Fruit fly (Drosophila melanogaster): ENCODE data around the gene CG6833.

Gene CG6833

dm6 chr3L:14050944-14051548, at the start of gene CG6833:
Gene CG6833 (plus strand): TSS chr3L:14051206.
- TF ChIP-seq noc (tag; optimal IDR thresholded peaks at IDR 0.05), result no peak

dm6 chr3L:14001658-14002523, 49.1 kb upstream of the CG6833 start, which contains the start of the genes Nprl3 and upSET:
Gene Nprl3 (minus strand): TSS chr3L:14001880.
Gene upSET (plus strand): TSS chr3L:14002127.
- peak; percentile 4 for TF ChIP-seq noc (tag; optimal IDR thresholded peaks at IDR 0.05)

dm6 chr3L:14002524-14003135, 48.4 kb upstream of the CG6833 start:
- TF ChIP-seq noc (tag; optimal IDR thresholded peaks at IDR 0.05), result no peak

DNA sequence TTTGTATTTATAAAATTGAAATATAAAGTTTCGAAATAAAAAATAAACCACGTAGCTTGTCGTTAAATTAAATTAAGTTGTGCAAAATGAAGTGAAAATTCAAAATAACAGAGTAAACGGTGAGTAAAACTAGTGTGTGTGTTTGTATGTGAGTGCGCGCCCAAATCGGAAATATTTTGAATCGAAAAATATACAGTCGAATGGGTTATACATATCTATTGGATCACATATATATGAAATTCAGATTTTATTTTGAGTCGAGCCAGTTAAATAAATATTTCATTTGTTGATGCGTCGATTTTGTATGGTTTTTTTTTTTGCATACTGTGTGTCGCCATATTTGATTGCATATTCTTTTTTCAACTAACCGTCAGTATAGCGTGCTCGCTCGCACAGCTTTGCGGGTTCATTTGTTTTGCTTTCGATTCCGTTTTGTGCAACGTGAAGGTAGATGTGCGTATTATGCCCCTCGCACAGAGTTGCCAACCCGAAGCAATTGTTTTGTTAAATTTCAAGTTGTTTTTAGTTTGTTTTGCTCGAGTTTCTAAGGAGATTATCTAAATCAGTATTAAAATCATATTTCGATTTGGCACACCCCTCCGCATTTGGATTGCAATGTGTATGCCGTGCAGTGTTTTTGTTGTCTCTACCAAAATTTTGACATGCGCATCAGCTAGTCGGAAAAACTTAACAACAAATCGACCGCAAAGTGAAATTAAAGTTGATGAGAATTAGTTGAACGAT, 47.5 kb upstream of the CG6833 start:
- peak; percentile 23 for TF ChIP-seq noc (tag; optimal IDR thresholded peaks at IDR 0.05)

DNA sequence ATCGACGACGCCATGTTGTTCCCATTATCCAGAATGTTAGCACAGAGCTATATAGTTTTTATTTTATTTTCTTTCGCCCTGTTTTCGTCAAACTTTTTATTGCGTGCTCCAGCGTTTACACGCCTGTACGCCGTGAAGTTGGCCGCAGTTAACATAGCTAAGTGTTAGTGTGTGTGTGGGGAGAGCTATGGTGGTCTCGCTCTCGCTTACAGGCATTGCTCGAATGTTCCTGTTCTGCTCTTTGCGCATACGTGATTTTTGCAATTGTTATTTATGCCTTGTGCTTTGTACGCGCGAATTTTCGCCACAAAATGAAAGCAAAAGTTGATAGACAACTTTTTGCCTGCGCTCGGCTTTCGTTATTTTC, 47.0 kb upstream of the CG6833 start:
- no peak for TF ChIP-seq noc (tag; optimal IDR thresholded peaks at IDR 0.05)

DNA sequence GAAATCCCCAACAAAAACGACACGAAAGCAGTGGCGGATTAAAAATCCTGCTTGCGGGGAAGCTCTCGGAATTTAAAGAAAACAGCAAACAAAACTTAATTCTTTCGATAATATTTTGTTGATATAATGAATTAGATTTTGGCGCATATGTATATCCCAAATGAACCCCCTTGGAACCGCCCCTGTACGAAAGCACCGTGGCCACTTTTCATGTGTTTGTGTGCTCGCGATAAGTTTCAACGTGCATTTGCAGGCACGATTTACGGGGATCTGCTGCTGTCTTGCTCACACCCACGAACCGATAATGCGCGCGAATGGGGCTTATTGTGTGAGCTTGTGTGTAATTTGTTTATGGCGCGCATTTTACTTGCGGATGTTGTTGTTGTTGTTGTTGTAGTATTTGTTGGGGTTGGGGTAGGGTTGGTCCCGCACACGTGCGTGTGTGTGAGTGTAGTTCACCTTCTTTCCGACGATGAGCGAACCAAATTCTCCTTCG, 46.0 kb upstream of the CG6833 start:
- TF ChIP-seq noc (tag; optimal IDR thresholded peaks at IDR 0.05), result peak; percentile 96

- no peak for TF ChIP-seq noc (tag; optimal IDR thresholded peaks at IDR 0.05)
These were observed 45.2 kb upstream of the CG6833 start for dm6 chr3L:14005627-14006287.

dm6 chr3L:14006704-14007126, 44.3 kb upstream of the CG6833 start:
- TF ChIP-seq noc (tag; optimal IDR thresholded peaks at IDR 0.05), result no peak

DNA sequence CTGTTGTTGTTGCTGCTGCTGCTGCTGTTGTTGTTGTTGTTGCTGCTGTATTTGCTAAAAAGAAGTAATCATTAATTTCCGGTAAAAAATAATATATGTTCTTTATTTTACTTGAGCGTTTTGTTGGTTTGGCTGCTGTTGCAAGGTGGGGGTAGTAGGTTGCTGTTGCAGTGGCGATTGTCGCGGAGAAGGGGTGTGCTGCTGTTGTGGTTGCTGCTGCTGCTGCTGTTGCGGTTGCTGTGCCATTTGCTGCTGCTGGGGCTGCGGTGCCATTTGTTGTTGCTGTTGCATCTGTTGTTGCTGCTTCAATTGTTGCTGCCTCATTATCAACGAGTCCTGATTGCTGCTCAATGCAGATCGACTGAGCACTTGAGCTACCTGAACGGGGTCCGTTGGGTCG, 25.3 kb upstream of the CG6833 start:
- no peak for TF ChIP-seq noc (tag; optimal IDR thresholded peaks at IDR 0.05)

- TF ChIP-seq noc (tag; optimal IDR thresholded peaks at IDR 0.05), result no peak
These were observed 23.5 kb upstream of the CG6833 start for dm6 chr3L:14027549-14027948.

- TF ChIP-seq noc (tag; optimal IDR thresholded peaks at IDR 0.05), result no peak
These were observed 22.3 kb upstream of the CG6833 start, which contains the start of gene Ptip for dm6 chr3L:14028485-14029384. Gene Ptip (minus strand): TSS chr3L:14029121.

- TF ChIP-seq noc (tag; optimal IDR thresholded peaks at IDR 0.05), result peak; percentile 62
These were observed 19.6 kb upstream of the CG6833 start, which contains the start of the genes CG6650 and endos for dm6 chr3L:14031171-14032126. Gene CG6650 (plus strand): TSS chr3L:14031450. Gene endos (minus strand): TSS chr3L:14031706.

DNA sequence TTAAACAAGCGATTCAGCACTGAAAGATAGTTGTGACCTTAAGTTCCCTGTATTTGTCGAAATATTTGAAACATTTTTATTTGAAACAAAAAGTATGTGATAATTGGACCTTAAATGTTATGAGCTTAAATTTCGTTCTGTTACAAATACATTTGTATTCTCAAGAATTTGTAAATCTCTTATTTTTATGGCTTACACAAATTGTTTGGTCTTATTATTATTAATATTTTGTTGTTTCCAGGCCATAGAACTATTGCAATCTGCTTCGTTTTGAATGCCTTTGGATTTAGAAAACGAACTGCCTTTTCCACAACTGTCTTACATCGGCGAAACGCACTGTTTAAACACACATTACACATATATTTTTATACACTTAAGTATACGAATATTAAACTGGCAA, 16.5 kb upstream of the CG6833 start, which contains the start of gene CG6661:
Gene CG6661 (plus strand): TSS at position 301 of the 400 bp plus-strand sequence.
- TF ChIP-seq noc (tag; optimal IDR thresholded peaks at IDR 0.05), result no peak
